Worm (Caenorhabditis elegans) whole organism, L2 larva: ENCODE results near the gene F47G3.1.

Experiments
- aly-2 ChIP-seq: fragments of 150-350 bp; optimal IDR thresholded peaks from 2 replicates; lab custom pipeline; 2014; ENCODE audit warnings: missing biosample characterization, missing genetic modification characterization
- dmd-4 ChIP-seq: sonication (generic microtip); optimal IDR thresholded peaks from 2 replicates; lab custom pipeline; 2017; ENCODE audit warnings: missing biosample characterization, missing genetic modification characterization
- fos-1 ChIP-seq: fragments of 150-350 bp; optimal IDR thresholded peaks from 2 replicates; lab custom pipeline; 2014; ENCODE audit warnings: missing biosample characterization, missing genetic modification characterization
- gmeb-1 ChIP-seq: fragments of 150-350 bp; optimal IDR thresholded peaks from 2 replicates; lab custom pipeline; 2014; ENCODE audit warnings: missing biosample characterization, missing genetic modification characterization
- lin-39 ChIP-seq: fragments of 150-350 bp; optimal IDR thresholded peaks from 2 replicates; lab custom pipeline; 2014; ENCODE audit warnings: missing biosample characterization, missing genetic modification reagents, missing genetic modification characterization
- nhr-11 ChIP-seq: fragments of 150-350 bp; optimal IDR thresholded peaks from 2 replicates; lab custom pipeline; 2014; ENCODE audit warnings: missing biosample characterization, missing genetic modification characterization
- nhr-12 ChIP-seq: fragments of 150-350 bp; optimal IDR thresholded peaks from 2 replicates; lab custom pipeline; 2014; ENCODE audit warnings: missing biosample characterization, missing genetic modification characterization
- nhr-25 ChIP-seq: fragments of 150-350 bp; sonication (generic microtip); optimal IDR thresholded peaks from 3 replicates; lab custom pipeline; 2014; ENCODE audit warnings: missing biosample characterization, missing genetic modification characterization
- nhr-77 ChIP-seq: fragments of 150-350 bp; optimal IDR thresholded peaks from 2 replicates; lab custom pipeline; 2014; ENCODE audit warnings: missing biosample characterization, missing genetic modification characterization
- skn-1 ChIP-seq: sonication (generic microtip); optimal IDR thresholded peaks from 2 replicates; lab custom pipeline; 2017; ENCODE audit warnings: missing biosample characterization, missing genetic modification characterization
- unc-55 ChIP-seq: fragments of 150-350 bp; sonication (generic microtip); optimal IDR thresholded peaks from 3 replicates; lab custom pipeline; 2014; ENCODE audit warnings: missing biosample characterization, missing genetic modification reagents, missing genetic modification characterization
- unc-62 ChIP-seq: fragments of 150-350 bp; optimal IDR thresholded peaks from 2 replicates; lab custom pipeline; 2014; ENCODE audit warnings: missing biosample characterization, missing genetic modification reagents, missing genetic modification characterization
- ztf-11 ChIP-seq: sonication (generic microtip); optimal IDR thresholded peaks from 2 replicates; lab custom pipeline; 2017; ENCODE audit warnings: missing biosample characterization, missing genetic modification characterization

ce11 chrX:2341989-2342388 is 43.6 kb upstream of the F47G3.1 start, which contains the start of gene nlp-22:
- no peak for TF ChIP-seq fos-1 (tag; lab: Kevin White, UChicago)
- no peak for TF ChIP-seq unc-62
- no peak for TF ChIP-seq dmd-4 (tag; lab: Kevin White, UChicago)
- no peak for TF ChIP-seq unc-55 (GFP tag; lab: Kevin White, UChicago)
- TF ChIP-seq ztf-11 = no peak
- TF ChIP-seq lin-39 (tag; lab: Kevin White, UChicago) = no peak
- TF ChIP-seq nhr-25 (tag; lab: Kevin White, UChicago) = no peak
- TF ChIP-seq nhr-77 (tag; lab: Kevin White, UChicago) = no peak
- no peak for TF ChIP-seq aly-2
- no peak for TF ChIP-seq gmeb-1 (tag; lab: Kevin White, UChicago)
- TF ChIP-seq nhr-12 (tag; lab: Kevin White, UChicago) = no peak
- TF ChIP-seq nhr-11 (tag; lab: Kevin White, UChicago) = no peak
- no peak for TF ChIP-seq skn-1
